Worm (Caenorhabditis elegans) whole organism, mixed stage, embryonic: ENCODE data around the gene F32B6.4.

Experiments
- blmp-1 ChIP-seq: fragments of 150-350 bp; optimal IDR thresholded peaks from 2 replicates; lab custom pipeline; 2014; ENCODE audit warnings: missing biosample characterization, missing genetic modification characterization
- ceh-39 ChIP-seq: fragments of 150-350 bp; optimal IDR thresholded peaks from 2 replicates; lab custom pipeline; 2014; ENCODE audit warnings: missing biosample characterization, missing genetic modification characterization
- ces-1 ChIP-seq: fragments of 150-350 bp; optimal IDR thresholded peaks from 2 replicates; lab custom pipeline; 2014; ENCODE audit warnings: missing biosample characterization, missing genetic modification reagents, missing genetic modification characterization
- elt-1 ChIP-seq: sonication (generic microtip); optimal IDR thresholded peaks from 2 replicates; lab custom pipeline; 2017; ENCODE audit warnings: missing genetic modification characterization, mild to moderate bottlenecking, missing compliant biosample characterization, antibody characterized with exemption, moderate library complexity, borderline replicate concordance; ENCODE audit not compliant: insufficient read depth
- elt-3 ChIP-seq: fragments of 150-350 bp; optimal IDR thresholded peaks from 2 replicates; lab custom pipeline; 2014; ENCODE audit warnings: missing biosample characterization, missing genetic modification characterization
- lin-13 ChIP-seq: fragments of 150-350 bp; optimal IDR thresholded peaks from 2 replicates; lab custom pipeline; 2014; ENCODE audit warnings: missing biosample characterization, missing genetic modification characterization
- pha-4 ChIP-seq: fragments of 150-350 bp; optimal IDR thresholded peaks from 2 replicates; lab custom pipeline; 2018; ENCODE audit warnings: missing biosample characterization, missing genetic modification reagents, missing genetic modification characterization
- snpc-4 ChIP-seq: fragments of 150-350 bp; optimal IDR thresholded peaks from 2 replicates; lab custom pipeline; 2014; ENCODE audit warnings: missing biosample characterization, missing genetic modification characterization
- unc-62 ChIP-seq: fragments of 150-350 bp; optimal IDR thresholded peaks from 2 replicates; lab custom pipeline; 2014; ENCODE audit warnings: missing biosample characterization, missing genetic modification reagents, missing genetic modification characterization

- TF ChIP-seq elt-1 (tag; lab: Kevin White, UChicago) (no peak), lin-13 (tag; lab: Kevin White, UChicago) (no peak), ces-1 (GFP tag; lab: Kevin White, UChicago) (peak; percentile 28), snpc-4 (no peak), unc-62 (GFP tag; lab: Kevin White, UChicago) (peak; percentile 64), ceh-39 (tag; lab: Kevin White, UChicago) (no peak), pha-4 (tag; lab: Kevin White, UChicago) (peak; percentile 38), blmp-1 (tag; lab: Kevin White, UChicago) (no peak), elt-3 (tag; lab: Kevin White, UChicago) (no peak)
Measured at ce11 chrIV:9873837-9874236, 18.0 kb downstream of the F32B6.4 start.
